Worm (Caenorhabditis elegans) whole organism, L3 larva: Measurements from ENCODE around the gene T26E4.18.

Experiments
- R02D3.7 ChIP-seq: fragments of 150-350 bp; optimal IDR thresholded peaks from 2 replicates; lab custom pipeline; 2014; ENCODE audit warnings: missing biosample characterization, missing genetic modification characterization
- aly-2 ChIP-seq: fragments of 150-350 bp; optimal IDR thresholded peaks from 2 replicates; lab custom pipeline; 2014; ENCODE audit warnings: missing biosample characterization, missing genetic modification characterization
- ceh-16 ChIP-seq: sonication (generic microtip); optimal IDR thresholded peaks from 2 replicates; lab custom pipeline; 2017; ENCODE audit warnings: missing biosample characterization, missing genetic modification characterization
- ceh-28 ChIP-seq: fragments of 150-350 bp; optimal IDR thresholded peaks from 2 replicates; lab custom pipeline; 2014; ENCODE audit warnings: missing biosample characterization, missing genetic modification reagents, missing genetic modification characterization
- ceh-82 ChIP-seq: fragments of 150-350 bp; optimal IDR thresholded peaks from 2 replicates; lab custom pipeline; 2014; ENCODE audit warnings: missing biosample characterization, missing genetic modification characterization
- ceh-9 ChIP-seq: sonication (generic microtip); optimal IDR thresholded peaks from 2 replicates; lab custom pipeline; 2018; ENCODE audit warnings: missing biosample characterization, missing genetic modification characterization
- daf-12 ChIP-seq: fragments of 150-350 bp; optimal IDR thresholded peaks from 2 replicates; lab custom pipeline; 2014; ENCODE audit warnings: missing biosample characterization, missing genetic modification reagents, missing genetic modification characterization
- egl-27 ChIP-seq: sonication (generic microtip); optimal IDR thresholded peaks from 4 replicates; lab custom pipeline; 2017; ENCODE audit warnings: missing biosample characterization, missing genetic modification reagents, missing genetic modification characterization
- elt-1 ChIP-seq: fragments of 150-350 bp; optimal IDR thresholded peaks from 2 replicates; lab custom pipeline; 2014; ENCODE audit warnings: missing biosample characterization, missing genetic modification characterization
- elt-2 ChIP-seq: sonication (generic microtip); optimal IDR thresholded peaks from 2 replicates; lab custom pipeline; 2016; ENCODE audit warnings: missing genetic modification reagents, mild to moderate bottlenecking, missing genetic modification characterization, missing compliant biosample characterization
- elt-3 ChIP-seq, 3 experiments: fragments of 150-350 bp in 1 of 3; sonication (generic microtip) in 2 of 3; optimal IDR thresholded peaks; 2 replicates in 2 of 3; 4 replicates in 1 of 3; lab custom pipeline; 2014 to 2017; ENCODE audit warnings: missing biosample characterization in 3 of 3, missing genetic modification characterization in 3 of 3
- eor-1 ChIP-seq, 2 experiments: fragments of 150-350 bp; optimal IDR thresholded peaks; 2 replicates each; lab custom pipeline; 2014 to 2018; ENCODE audit warnings: missing biosample characterization in 2 of 2, missing genetic modification characterization in 2 of 2
- fkh-10 ChIP-seq: sonication (generic microtip); optimal IDR thresholded peaks from 2 replicates; lab custom pipeline; 2017; ENCODE audit warnings: missing biosample characterization, missing genetic modification reagents, missing genetic modification characterization
- fos-1 ChIP-seq: fragments of 150-350 bp; optimal IDR thresholded peaks from 2 replicates; lab custom pipeline; 2014; ENCODE audit warnings: missing biosample characterization, missing genetic modification characterization
- hmg-11 ChIP-seq: sonication (generic microtip); optimal IDR thresholded peaks from 2 replicates; lab custom pipeline; 2016; ENCODE audit warnings: missing genetic modification characterization, missing compliant biosample characterization
- jun-1 ChIP-seq: fragments of 150-350 bp; optimal IDR thresholded peaks from 2 replicates; lab custom pipeline; 2014; ENCODE audit warnings: missing biosample characterization, missing genetic modification reagents, missing genetic modification characterization
- lin-15B ChIP-seq: fragments of 150-350 bp; optimal IDR thresholded peaks from 2 replicates; lab custom pipeline; 2014; ENCODE audit warnings: missing biosample characterization, missing genetic modification characterization
- lin-39 ChIP-seq: fragments of 150-350 bp; optimal IDR thresholded peaks from 2 replicates; lab custom pipeline; 2018; ENCODE audit warnings: missing biosample characterization, missing genetic modification reagents, missing genetic modification characterization
- lsy-12 ChIP-seq: sonication (generic microtip); optimal IDR thresholded peaks from 2 replicates; lab custom pipeline; 2016; ENCODE audit warnings: mild to moderate bottlenecking, missing genetic modification characterization, missing compliant biosample characterization
- mml-1 ChIP-seq: fragments of 150-350 bp; sonication (generic microtip); optimal IDR thresholded peaks from 3 replicates; lab custom pipeline; 2014; ENCODE audit warnings: missing biosample characterization, missing genetic modification characterization
- nfya-1 ChIP-seq: sonication (generic microtip); optimal IDR thresholded peaks from 2 replicates; lab custom pipeline; 2017; ENCODE audit warnings: missing genetic modification characterization, mild to moderate bottlenecking, missing compliant biosample characterization, antibody characterized with exemption, moderate library complexity; ENCODE audit not compliant: insufficient read depth
- nhr-11 ChIP-seq: fragments of 150-350 bp; optimal IDR thresholded peaks from 2 replicates; lab custom pipeline; 2014; ENCODE audit warnings: missing biosample characterization, missing genetic modification characterization
- nhr-12 ChIP-seq: fragments of 150-350 bp; optimal IDR thresholded peaks from 2 replicates; lab custom pipeline; 2014; ENCODE audit warnings: missing biosample characterization, missing genetic modification characterization
- nhr-23 ChIP-seq: fragments of 150-350 bp; optimal IDR thresholded peaks from 2 replicates; lab custom pipeline; 2014; ENCODE audit warnings: missing biosample characterization, missing genetic modification reagents, missing genetic modification characterization
- nhr-25 ChIP-seq: sonication (generic microtip); optimal IDR thresholded peaks from 2 replicates; lab custom pipeline; 2017; ENCODE audit warnings: missing biosample characterization, missing genetic modification characterization
- nhr-28 ChIP-seq: fragments of 150-350 bp; optimal IDR thresholded peaks from 2 replicates; lab custom pipeline; 2014; ENCODE audit warnings: missing biosample characterization, missing genetic modification characterization
- nhr-43 ChIP-seq: sonication (generic microtip); optimal IDR thresholded peaks from 2 replicates; lab custom pipeline; 2016; ENCODE audit warnings: mild to moderate bottlenecking, missing genetic modification characterization, missing compliant biosample characterization; ENCODE audit not compliant: poor library complexity, severe bottlenecking
- nhr-67 ChIP-seq: fragments of 150-350 bp; optimal IDR thresholded peaks from 2 replicates; lab custom pipeline; 2014; ENCODE audit warnings: missing biosample characterization, missing genetic modification characterization
- nhr-76 ChIP-seq: fragments of 150-350 bp; sonication (generic microtip); optimal IDR thresholded peaks from 5 replicates; lab custom pipeline; 2014; ENCODE audit warnings: missing biosample characterization, missing genetic modification characterization
- pha-4 ChIP-seq: fragments of 150-350 bp; optimal IDR thresholded peaks from 2 replicates; lab custom pipeline; 2014; ENCODE audit warnings: missing biosample characterization, missing genetic modification reagents, missing genetic modification characterization
- pqm-1 ChIP-seq: fragments of 150-350 bp; optimal IDR thresholded peaks from 2 replicates; lab custom pipeline; 2017; ENCODE audit warnings: missing biosample characterization, missing genetic modification characterization, inconsistent platforms
- sea-2 ChIP-seq: fragments of 150-350 bp; sonication (generic microtip); optimal IDR thresholded peaks from 4 replicates; lab custom pipeline; 2014; ENCODE audit warnings: missing biosample characterization, missing genetic modification reagents, missing genetic modification characterization
- skn-1 ChIP-seq: fragments of 150-350 bp; optimal IDR thresholded peaks from 2 replicates; lab custom pipeline; 2014; ENCODE audit warnings: missing biosample characterization, missing genetic modification characterization
- unc-62 ChIP-seq: fragments of 150-350 bp; sonication (generic microtip); optimal IDR thresholded peaks from 4 replicates; lab custom pipeline; 2014; ENCODE audit warnings: missing biosample characterization, missing genetic modification reagents, missing genetic modification characterization
- ztf-4 ChIP-seq: fragments of 150-350 bp; optimal IDR thresholded peaks from 2 replicates; lab custom pipeline; 2014; ENCODE audit warnings: missing biosample characterization, missing genetic modification characterization

T26E4.18 gene

DNA sequence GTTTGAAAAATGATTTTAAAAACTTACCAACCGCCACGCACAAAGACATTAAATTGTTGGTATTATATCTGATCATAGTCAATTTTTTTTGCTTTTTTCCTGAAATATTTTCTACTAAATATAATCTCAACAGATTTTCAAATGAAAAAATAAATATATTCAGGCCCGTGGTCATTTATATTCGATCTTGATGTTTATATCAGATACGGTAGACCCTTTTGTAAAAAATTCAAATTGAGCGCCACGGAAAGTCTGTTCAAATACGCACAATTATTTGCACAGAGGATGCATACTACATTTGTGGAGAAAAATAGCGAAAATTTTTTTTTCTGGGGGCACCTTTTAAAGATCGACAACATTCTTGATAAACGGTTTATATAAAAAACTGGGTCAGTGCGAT, 11.2 kb downstream of the T26E4.18 start, which contains the start of gene T26E4.4:
Gene T26E4.4 (minus strand): TSS at position 101 of the 400 bp plus-strand sequence.
- TF ChIP-seq nhr-43 (tag; lab: Kevin White, UChicago) = no peak
- TF ChIP-seq egl-27 = no peak
- TF ChIP-seq ceh-9 (tag; lab: Kevin White, UChicago) = no peak
- TF ChIP-seq fkh-10 (GFP tag; lab: Kevin White, UChicago) = no peak
- TF ChIP-seq eor-1 (tag; optimal IDR thresholded peaks at IDR 0.05; lab: Kevin White, UChicago) = no peak
- TF ChIP-seq lin-39 (tag; lab: Kevin White, UChicago) = no peak
- no peak for TF ChIP-seq ceh-28 (tag; lab: Kevin White, UChicago)
- no peak for TF ChIP-seq ztf-4 (tag; lab: Kevin White, UChicago)
- no peak for TF ChIP-seq daf-12 (tag; lab: Kevin White, UChicago)
- no peak for TF ChIP-seq pha-4
- no peak for TF ChIP-seq elt-1 (tag; lab: Kevin White, UChicago)
- no peak for TF ChIP-seq elt-2 (tag; lab: Kevin White, UChicago)
- no peak for TF ChIP-seq R02D3.7
- TF ChIP-seq, all 47 proteins: peak for 0

DNA sequence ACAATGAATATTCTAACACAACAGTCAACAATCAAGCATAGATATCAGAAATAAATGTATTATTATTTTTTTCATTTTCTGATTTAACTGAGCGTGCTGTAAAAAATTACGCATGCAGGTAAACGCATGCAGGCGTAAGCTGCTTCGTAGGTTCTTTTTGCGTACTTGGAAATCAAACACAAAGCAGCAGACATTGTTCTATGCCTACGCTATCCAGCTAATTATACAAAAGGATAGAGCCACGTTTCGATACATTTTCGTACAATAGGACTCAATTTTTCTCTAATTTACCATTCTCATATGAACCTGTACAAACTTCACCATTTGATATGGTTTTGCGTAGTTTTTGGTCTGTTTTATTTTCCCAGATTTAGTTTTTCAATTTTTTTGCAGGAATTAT, 21.2 kb downstream of the T26E4.18 start, which contains the start of gene T26E4.3:
Gene T26E4.3 (plus strand): TSS at position 301 of the 400 bp plus-strand sequence.
- TF ChIP-seq nhr-67 (tag; lab: Kevin White, UChicago) (no peak), daf-12 (tag; lab: Kevin White, UChicago) (no peak), hmg-11 (no peak), nhr-12 (tag; lab: Kevin White, UChicago) (no peak), ceh-82 (no peak), lsy-12 (tag; lab: Kevin White, UChicago) (no peak), eor-1 (tag; optimal IDR thresholded peaks at IDR 0.05; lab: Kevin White, UChicago) (no peak)

DNA sequence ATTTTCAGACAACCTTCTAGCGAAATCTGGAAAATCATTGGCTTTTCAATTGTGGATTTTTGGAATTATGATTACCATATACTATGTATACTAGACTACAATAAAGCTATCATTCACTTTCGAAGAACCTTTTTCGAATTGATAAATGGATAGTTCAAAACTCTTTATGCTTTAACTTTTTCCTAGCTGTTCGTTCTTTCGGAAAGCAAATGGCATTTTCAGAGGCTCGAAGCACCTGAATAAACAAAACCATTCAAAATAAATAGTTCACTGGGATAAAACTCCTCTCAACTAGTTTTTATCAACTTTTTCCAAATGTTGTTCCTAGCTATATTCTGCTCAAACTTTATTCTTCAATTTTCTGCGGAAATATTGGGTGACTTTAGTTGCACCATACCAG, 22.6 kb downstream of the T26E4.18 start, which contains the start of gene T26E4.2:
Gene T26E4.2 (plus strand): TSS at position 301 of the 400 bp plus-strand sequence.
- no peak for TF ChIP-seq unc-62 (GFP tag; lab: Kevin White, UChicago)
- no peak for TF ChIP-seq aly-2 (tag; lab: Kevin White, UChicago)
- TF ChIP-seq lsy-12 (tag; lab: Kevin White, UChicago) = no peak
- TF ChIP-seq nhr-11 (tag; lab: Kevin White, UChicago) = no peak
- no peak for TF ChIP-seq nhr-67 (tag; lab: Kevin White, UChicago)
- no peak for TF ChIP-seq nhr-23 (tag; lab: Kevin White, UChicago)
- no peak for TF ChIP-seq eor-1 (tag; optimal IDR thresholded peaks at IDR 0.05; lab: Kevin White, UChicago)
- no peak for TF ChIP-seq lin-15B (tag; lab: Kevin White, UChicago)
- TF ChIP-seq skn-1 = no peak
- no peak for TF ChIP-seq nhr-76 (tag; lab: Kevin White, UChicago)
- no peak for TF ChIP-seq fos-1
- no peak for TF ChIP-seq jun-1 (tag; lab: Kevin White, UChicago)
- TF ChIP-seq mml-1 (tag; lab: Kevin White, UChicago) = no peak

DNA sequence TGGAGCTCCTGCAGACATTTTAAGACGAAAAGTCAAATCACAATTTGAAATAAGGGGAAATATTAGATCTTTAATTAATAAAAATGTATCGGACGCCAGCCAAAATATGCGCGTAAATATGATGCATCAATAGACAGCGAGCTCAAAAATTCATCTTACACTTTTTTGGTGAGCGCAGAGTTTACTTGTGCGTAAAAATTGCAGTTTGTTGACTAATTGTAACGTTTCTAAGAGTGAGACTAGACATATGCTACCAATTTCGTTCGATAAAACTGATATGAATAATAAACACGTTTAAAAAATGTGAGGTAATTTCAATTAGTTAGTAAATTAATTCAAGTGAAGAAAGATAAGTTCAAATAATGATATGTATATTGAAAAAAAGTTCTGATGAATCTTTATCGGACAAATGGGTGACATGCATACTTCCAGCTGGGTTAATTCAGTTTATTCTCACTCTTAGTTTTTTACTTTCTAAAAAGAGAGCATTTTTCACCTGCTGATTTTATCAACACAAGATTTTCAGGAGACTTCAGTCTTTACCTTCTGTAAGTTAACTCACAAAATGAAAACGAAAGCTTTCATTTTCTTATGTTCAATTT, 24.4 kb downstream of the T26E4.18 start, which contains the start of the genes nhr-285 and irld-52:
Gene nhr-285 (minus strand): TSS at position 101 of the 602 bp plus-strand sequence.
Gene irld-52 (plus strand): TSS at position 552 of the 602 bp plus-strand sequence.
- TF ChIP-seq sea-2 (GFP tag; lab: Kevin White, UChicago) (no peak), nhr-25 (tag; lab: Kevin White, UChicago) (no peak), fos-1 (no peak), ceh-16 (no peak), ceh-9 (tag; lab: Kevin White, UChicago) (no peak), mml-1 (tag; lab: Kevin White, UChicago) (no peak), aly-2 (tag; lab: Kevin White, UChicago) (no peak), nfya-1 (tag; lab: Kevin White, UChicago) (no peak), pqm-1 (tag; lab: Kevin White, UChicago) (no peak), nhr-28 (tag; lab: Kevin White, UChicago) (no peak), elt-3 (tag; optimal IDR thresholded peaks at IDR 0.05; lab: Kevin White, UChicago) (no peak)
